Fruit fly (Drosophila melanogaster): ENCODE results near the gene vari.
A peak's percentile ranks its signal among the peaks of the same experiment; 100 is the strongest.

Gene vari

dm6 chr2L:20825265-20825664 lies 28.4 kb upstream of the vari start:
- TF ChIP-seq D1 (tag; optimal IDR thresholded peaks at IDR 0.05) = no peak
- TF ChIP-seq fd96Ca (GFP tag; IDR thresholded peaks at IDR 0.05) = no peak
- TF ChIP-seq CG8301 (tag; optimal IDR thresholded peaks at IDR 0.05) = no peak
- TF ChIP-seq CG4496 (GFP tag; IDR thresholded peaks at IDR 0.05) = no peak
- no peak for TF ChIP-seq Snoo (tag; optimal IDR thresholded peaks at IDR 0.05)
- TF ChIP-seq rn (GFP tag; IDR thresholded peaks at IDR 0.05) = no peak
- TF ChIP-seq CG32121 (GFP tag; IDR thresholded peaks at IDR 0.05) = no peak
- TF ChIP-seq CG10348 (GFP tag; IDR thresholded peaks at IDR 0.05) = no peak
- no peak for TF ChIP-seq CG17806 (tag; optimal IDR thresholded peaks at IDR 0.05)
- TF ChIP-seq CG9948 (tag; optimal IDR thresholded peaks at IDR 0.05) = no peak
- TF ChIP-seq CG13204 (GFP tag; optimal IDR thresholded peaks at IDR 0.05) = peak; percentile 89
- no peak for TF ChIP-seq Pif1A (GFP tag; optimal IDR thresholded peaks at IDR 0.05)
- peak; percentile 57; the same call in 1 of the 2 replicates for TF ChIP-seq CG12605 (GFP tag; IDR thresholded peaks at IDR 0.05)
- TF ChIP-seq CG14655 (GFP tag; optimal IDR thresholded peaks at IDR 0.05) = no peak
- no peak; the same call in 1 of the 2 replicates for TF ChIP-seq Ets98B (GFP tag; IDR thresholded peaks at IDR 0.05)
- TF ChIP-seq CG8159 (tag; optimal IDR thresholded peaks at IDR 0.05) = no peak
- TF ChIP-seq EcR (GFP tag; optimal IDR thresholded peaks at IDR 0.05) = peak; percentile 89
- no peak for TF ChIP-seq CG34367 (tag; optimal IDR thresholded peaks at IDR 0.05)
- no peak for TF ChIP-seq CG15710 (tag; optimal IDR thresholded peaks at IDR 0.05)
- peak; percentile 16 for TF ChIP-seq gl (tag; optimal IDR thresholded peaks at IDR 0.05)
- TF ChIP-seq Pif1B (GFP tag; optimal IDR thresholded peaks at IDR 0.05) = no peak

DNA sequence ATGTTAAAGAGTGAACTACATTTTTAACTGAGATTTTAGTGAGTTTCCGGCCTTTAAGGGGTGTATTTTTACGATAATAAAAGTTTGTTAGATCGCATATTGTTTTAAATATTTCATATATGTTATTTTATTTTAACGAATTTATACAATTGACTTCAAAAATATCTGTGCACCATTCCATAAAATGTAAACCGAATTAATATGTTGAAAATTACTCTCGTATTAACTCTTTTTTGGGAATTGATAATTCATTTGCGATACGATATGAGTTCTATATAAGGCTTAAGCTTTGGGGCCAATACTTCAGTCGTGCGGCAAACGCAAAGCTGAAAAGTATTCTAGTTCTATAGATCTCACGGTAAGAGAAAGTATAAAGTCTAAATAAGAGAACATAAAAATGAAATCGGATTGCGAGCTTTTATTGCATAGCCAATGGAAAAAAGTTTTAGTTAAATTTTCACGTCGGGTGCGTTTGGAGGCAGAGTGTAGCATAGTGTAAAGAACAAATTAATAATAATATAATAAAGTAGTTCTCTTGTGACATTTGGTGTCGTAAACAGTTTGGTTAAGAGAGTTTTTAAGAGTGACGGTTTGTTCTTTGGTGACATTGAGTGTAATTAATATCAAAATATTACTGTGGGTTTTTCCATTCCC lies 27.4 kb upstream of the vari start:
- no peak for TF ChIP-seq CG17806 (tag; optimal IDR thresholded peaks at IDR 0.05)
- peak; percentile 10; the same call in 1 of the 2 replicates for TF ChIP-seq CG32121 (GFP tag; IDR thresholded peaks at IDR 0.05)

dm6 chr2L:20823196-20824105 lies 26.6 kb upstream of the vari start:
- TF ChIP-seq CG8301 (tag; optimal IDR thresholded peaks at IDR 0.05) (no peak), CG17806 (tag; optimal IDR thresholded peaks at IDR 0.05) (no peak), CG12605 (GFP tag; IDR thresholded peaks at IDR 0.05) (0 out of 2 replicates have a peak, but pooled peaks have one; percentile 15), CG32121 (GFP tag; IDR thresholded peaks at IDR 0.05) (peak; percentile 82), Pif1B (GFP tag; optimal IDR thresholded peaks at IDR 0.05) (peak; percentile 30), CG4496 (GFP tag; IDR thresholded peaks at IDR 0.05) (0 out of 3 replicates have a peak, but pooled peaks have one; percentile 65), rn (GFP tag; IDR thresholded peaks at IDR 0.05) (no peak), CG10348 (GFP tag; IDR thresholded peaks at IDR 0.05) (no peak), EcR (GFP tag; optimal IDR thresholded peaks at IDR 0.05) (peak; percentile 72), CG15710 (tag; optimal IDR thresholded peaks at IDR 0.05) (no peak), CG34367 (tag; optimal IDR thresholded peaks at IDR 0.05) (no peak), CG13204 (GFP tag; optimal IDR thresholded peaks at IDR 0.05) (peak; percentile 94), D1 (tag; optimal IDR thresholded peaks at IDR 0.05) (no peak), gl (tag; optimal IDR thresholded peaks at IDR 0.05) (peak; percentile 60), Pif1A (GFP tag; optimal IDR thresholded peaks at IDR 0.05) (peak; percentile 8), CG14655 (GFP tag; optimal IDR thresholded peaks at IDR 0.05) (peak; percentile 45), Ets98B (GFP tag; IDR thresholded peaks at IDR 0.05) (peak; percentile 69; the same call in 1 of the 2 replicates), CG9948 (tag; optimal IDR thresholded peaks at IDR 0.05) (peak; percentile 30), CG8159 (tag; optimal IDR thresholded peaks at IDR 0.05) (peak; percentile 26), fd96Ca (GFP tag; IDR thresholded peaks at IDR 0.05) (peak; percentile 11; the same call in 2 of the 3 replicates), Snoo (tag; optimal IDR thresholded peaks at IDR 0.05) (peak; percentile 28)

DNA sequence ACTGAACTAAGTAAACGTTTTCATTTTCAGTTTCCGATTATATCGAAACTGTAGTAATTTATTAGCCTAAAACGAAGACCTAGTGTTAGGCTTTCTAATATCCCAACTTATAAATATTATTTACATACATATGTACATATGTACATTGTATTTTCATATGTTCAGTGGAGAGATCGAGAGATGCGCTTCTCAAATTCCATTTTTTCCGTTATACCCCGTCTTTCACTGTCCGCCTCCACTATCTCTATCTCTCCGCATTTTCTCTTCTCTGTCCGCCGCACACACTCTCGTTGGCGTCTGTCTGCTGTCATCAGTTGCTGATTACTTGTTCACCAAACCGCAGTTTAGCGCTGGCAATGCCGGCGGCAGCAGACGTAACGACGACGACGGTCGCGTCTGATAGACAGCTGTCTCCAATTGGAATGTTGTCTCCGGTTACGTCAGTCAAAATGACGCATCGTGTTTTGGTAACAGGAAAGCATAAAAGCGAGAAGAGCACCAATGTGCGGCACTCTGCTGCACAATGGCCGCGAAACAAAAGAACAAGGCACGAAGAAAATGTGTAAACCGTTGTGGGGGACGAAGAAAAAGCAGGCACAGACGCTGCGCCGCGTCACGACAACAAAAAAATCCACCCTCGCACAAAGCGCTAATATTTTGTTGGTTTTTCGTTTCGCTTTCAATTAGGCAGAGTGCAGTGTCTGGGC lies 25.8 kb upstream of the vari start, which contains the start of gene CG9331:
CG9331 (plus strand) TSS at position 340 of the 707 bp plus-strand sequence.
- peak; percentile 57 for TF ChIP-seq Ets98B (GFP tag; IDR thresholded peaks at IDR 0.05)
- no peak for TF ChIP-seq CG10348 (GFP tag; IDR thresholded peaks at IDR 0.05)
- peak; percentile 36; the same call in 1 of the 3 replicates for TF ChIP-seq fd96Ca (GFP tag; IDR thresholded peaks at IDR 0.05)
- peak; percentile 82 for TF ChIP-seq CG13204 (GFP tag; optimal IDR thresholded peaks at IDR 0.05)
- no peak for TF ChIP-seq gl (tag; optimal IDR thresholded peaks at IDR 0.05)
- TF ChIP-seq EcR (GFP tag; optimal IDR thresholded peaks at IDR 0.05) = peak; percentile 70
- TF ChIP-seq CG32121 (GFP tag; IDR thresholded peaks at IDR 0.05) = peak; percentile 75; the same call in 1 of the 2 replicates
- TF ChIP-seq CG4496 (GFP tag; IDR thresholded peaks at IDR 0.05) = peak; percentile 44; the same call in 1 of the 3 replicates
- no peak for TF ChIP-seq rn (GFP tag; IDR thresholded peaks at IDR 0.05)

DNA sequence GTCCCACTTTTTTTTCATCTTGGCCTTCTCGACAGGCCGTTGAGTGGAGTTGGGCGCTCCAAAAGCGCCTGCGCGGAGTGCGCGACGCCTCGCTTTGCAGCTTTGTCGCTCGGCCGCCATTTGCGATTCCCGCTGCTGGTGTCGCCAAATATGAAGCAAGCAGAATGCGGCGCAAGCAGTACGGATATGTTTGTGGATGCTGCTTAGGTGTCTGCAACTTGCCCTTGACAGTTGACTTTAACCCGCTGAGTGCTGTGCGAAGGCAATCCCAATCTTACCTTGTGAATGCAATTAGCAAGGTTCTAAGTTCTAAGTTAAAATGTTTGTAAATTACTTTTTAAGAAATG lies 25.2 kb upstream of the vari start:
- TF ChIP-seq fd96Ca (GFP tag; IDR thresholded peaks at IDR 0.05) (peak; percentile 81; the same call in 2 of the 3 replicates), Ets98B (GFP tag; IDR thresholded peaks at IDR 0.05) (peak; percentile 63), CG8301 (tag; optimal IDR thresholded peaks at IDR 0.05) (no peak), rn (GFP tag; IDR thresholded peaks at IDR 0.05) (no peak), Pif1B (GFP tag; optimal IDR thresholded peaks at IDR 0.05) (no peak), CG4496 (GFP tag; IDR thresholded peaks at IDR 0.05) (no peak), CG8159 (tag; optimal IDR thresholded peaks at IDR 0.05) (peak; percentile 12), Pif1A (GFP tag; optimal IDR thresholded peaks at IDR 0.05) (no peak), CG32121 (GFP tag; IDR thresholded peaks at IDR 0.05) (peak; percentile 65), gl (tag; optimal IDR thresholded peaks at IDR 0.05) (no peak), CG13204 (GFP tag; optimal IDR thresholded peaks at IDR 0.05) (peak; percentile 5), CG14655 (GFP tag; optimal IDR thresholded peaks at IDR 0.05) (no peak), CG15710 (tag; optimal IDR thresholded peaks at IDR 0.05) (peak; percentile 31), CG10348 (GFP tag; IDR thresholded peaks at IDR 0.05) (0 out of 2 replicates have a peak, but pooled peaks have one; percentile 14), D1 (tag; optimal IDR thresholded peaks at IDR 0.05) (no peak)

Data from whole organism, pupa.